Fruit fly (Drosophila melanogaster): ENCODE measurements around the gene CG7829.

Gene CG7829

dm6 chr3R:29817664-29818063 lies at the start of gene CG7829:
Gene CG7829, minus strand, starts transcription at chr3R:29817764.
- no peak for TF ChIP-seq CG17801 (GFP tag; optimal IDR thresholded peaks at IDR 0.05; ENCODE audit: partially characterized antibody)

- TF ChIP-seq CG17801 (GFP tag; optimal IDR thresholded peaks at IDR 0.05; ENCODE audit: partially characterized antibody) = no peak
Observed at dm6 chr3R:29866706-29867105, 49.1 kb upstream of the CG7829 start.

dm6 chr3R:29862795-29863194 lies 45.2 kb upstream of the CG7829 start:
- TF ChIP-seq CG17801 (GFP tag; optimal IDR thresholded peaks at IDR 0.05; ENCODE audit: partially characterized antibody) = no peak

- TF ChIP-seq CG17801 (GFP tag; optimal IDR thresholded peaks at IDR 0.05; ENCODE audit: partially characterized antibody) = peak; percentile 74
Observed at dm6 chr3R:29861432-29862249, 44.1 kb upstream of the CG7829 start, which contains the start of the genes CG15514 and RpS8. Gene CG15514, minus strand, starts transcription at chr3R:29861494. Gene RpS8, plus strand, starts transcription at chr3R:29861582.

dm6 chr3R:29859763-29860162 lies 42.2 kb upstream of the CG7829 start:
- TF ChIP-seq CG17801 (GFP tag; optimal IDR thresholded peaks at IDR 0.05; ENCODE audit: partially characterized antibody) = peak; percentile 27

dm6 chr3R:29858806-29859205 lies 41.2 kb upstream of the CG7829 start, which contains the start of gene CG7824:
Gene CG7824, minus strand, starts transcription at chr3R:29858936.
- TF ChIP-seq CG17801 (GFP tag; optimal IDR thresholded peaks at IDR 0.05; ENCODE audit: partially characterized antibody) = no peak

- TF ChIP-seq CG17801 (GFP tag; optimal IDR thresholded peaks at IDR 0.05; ENCODE audit: partially characterized antibody) = no peak
Observed at dm6 chr3R:29857228-29857627, 39.7 kb upstream of the CG7829 start, which contains the start of gene dgt1. Gene dgt1, minus strand, starts transcription at chr3R:29857491.

- TF ChIP-seq CG17801 (GFP tag; optimal IDR thresholded peaks at IDR 0.05; ENCODE audit: partially characterized antibody) = no peak
Observed at dm6 chr3R:29847126-29847525, 29.6 kb upstream of the CG7829 start.

- TF ChIP-seq CG17801 (GFP tag; optimal IDR thresholded peaks at IDR 0.05; ENCODE audit: partially characterized antibody) = no peak
Observed at dm6 chr3R:29841293-29841791, 23.8 kb upstream of the CG7829 start, which contains the start of gene Cad99C. Gene Cad99C, plus strand, starts transcription at chr3R:29841657.

- TF ChIP-seq CG17801 (GFP tag; optimal IDR thresholded peaks at IDR 0.05; ENCODE audit: partially characterized antibody) = peak; percentile 3
Observed at dm6 chr3R:29839707-29840311, 22.2 kb upstream of the CG7829 start.

dm6 chr3R:29838751-29839150 lies 21.2 kb upstream of the CG7829 start:
- TF ChIP-seq CG17801 (GFP tag; optimal IDR thresholded peaks at IDR 0.05; ENCODE audit: partially characterized antibody) = no peak

dm6 chr3R:29837771-29838170 lies 20.2 kb upstream of the CG7829 start:
- no peak for TF ChIP-seq CG17801 (GFP tag; optimal IDR thresholded peaks at IDR 0.05; ENCODE audit: partially characterized antibody)

- TF ChIP-seq CG17801 (GFP tag; optimal IDR thresholded peaks at IDR 0.05; ENCODE audit: partially characterized antibody) = no peak
Observed at dm6 chr3R:29836188-29836587, 18.6 kb upstream of the CG7829 start, which contains the start of gene CG42592. Gene CG42592, minus strand, starts transcription at chr3R:29836288.

dm6 chr3R:29835710-29836049 lies 18.1 kb upstream of the CG7829 start, which contains the start of gene Prtl99C:
Gene Prtl99C, plus strand, starts transcription at chr3R:29835950.
- no peak for TF ChIP-seq CG17801 (GFP tag; optimal IDR thresholded peaks at IDR 0.05; ENCODE audit: partially characterized antibody)

- TF ChIP-seq CG17801 (GFP tag; optimal IDR thresholded peaks at IDR 0.05; ENCODE audit: partially characterized antibody) = no peak
Observed at dm6 chr3R:29834759-29835709, 17.5 kb upstream of the CG7829 start, which contains the start of gene Atg16. Gene Atg16, minus strand, starts transcription at chr3R:29835101.
